Worm (Caenorhabditis elegans) whole organism, young adult: ENCODE results near the gene bus-18.

Experiments
- F57C9.4 ChIP-seq: sonication (generic microtip); optimal IDR thresholded peaks from 2 replicates; lab custom pipeline; 2017; ENCODE audit warnings: mild to moderate bottlenecking, missing genetic modification characterization, missing compliant biosample characterization
- Y67H2A.10 ChIP-seq: fragments of 200-800 bp; sonication (Bioruptor generic); conservative IDR thresholded peaks from 2 replicates; pipeline ENCODE4 v1.3.6; 2022; ENCODE audit warnings: missing genetic modification reagents, missing genetic modification characterization, missing compliant biosample characterization
- ceh-91 ChIP-seq: fragments of 200-800 bp; sonication (Bioruptor generic); IDR thresholded peaks from 2 replicates; pipeline ENCODE4 v1.3.6; 2022; ENCODE audit warnings: missing genetic modification reagents, missing genetic modification characterization, missing compliant biosample characterization
- unc-62 ChIP-seq: fragments of 150-350 bp; optimal IDR thresholded peaks from 2 replicates; lab custom pipeline; 2014; ENCODE audit warnings: missing biosample characterization, missing genetic modification reagents, missing genetic modification characterization

ce11 chrV:11817263-11817726 is 43.8 kb downstream of the bus-18 start:
- TF ChIP-seq ceh-91 (GFP tag; lab: Robert Waterston, UW) (no peak), unc-62 (no peak), F57C9.4 (tag; lab: Kevin White, UChicago) (no peak), Y67H2A.10 (GFP tag; lab: Robert Waterston, UW) (no peak)
